Fruit fly (Drosophila melanogaster) whole organism, embryonic: Measurements from ENCODE around the gene senju.

ENCODE experiments used
- Atf-2 ChIP-seq: fragments of 200-800 bp; sonication (Bioruptor generic); optimal IDR thresholded peaks from 2 replicates; lab custom pipeline; 2016; ENCODE audit warnings: missing biosample characterization, missing genetic modification characterization
- CG10321 ChIP-seq: fragments of 200-800 bp; sonication (Bioruptor generic); IDR thresholded peaks from 2 replicates; pipeline ENCODE4 v1.3.6; 2022; ENCODE audit warnings: missing biosample characterization, missing genetic modification characterization
- CG10543 ChIP-seq: fragments of 200-800 bp; sonication (Bioruptor generic); optimal IDR thresholded peaks from 3 replicates; lab custom pipeline; 2017; ENCODE audit warnings: missing biosample characterization, mild to moderate bottlenecking, missing genetic modification characterization, moderate library complexity
- CG11398 ChIP-seq: fragments of 200-800 bp; sonication (Bioruptor generic); optimal IDR thresholded peaks from 2 replicates; lab custom pipeline; 2016; ENCODE audit warnings: missing biosample characterization, missing genetic modification characterization
- CG12219 ChIP-seq: fragments of 200-800 bp; sonication (Bioruptor generic); optimal IDR thresholded peaks from 3 replicates; lab custom pipeline; 2018; ENCODE audit warnings: missing biosample characterization, mild to moderate bottlenecking, missing genetic modification characterization
- CG13123 ChIP-seq: fragments of 200-800 bp; sonication (Bioruptor generic); optimal IDR thresholded peaks from 2 replicates; lab custom pipeline; 2016; ENCODE audit warnings: missing biosample characterization, missing genetic modification characterization
- CG1529 ChIP-seq: fragments of 200-800 bp; sonication (Bioruptor generic); optimal IDR thresholded peaks from 3 replicates; lab custom pipeline; 2018; ENCODE audit warnings: missing biosample characterization, missing genetic modification characterization
- CG17802 ChIP-seq: fragments of 200-800 bp; sonication (Bioruptor generic); optimal IDR thresholded peaks from 2 replicates; lab custom pipeline; 2018; ENCODE audit warnings: missing biosample characterization, mild to moderate bottlenecking, missing genetic modification characterization, moderate library complexity
- CG18011 ChIP-seq: fragments of 200-800 bp; sonication (Bioruptor generic); optimal IDR thresholded peaks from 2 replicates; lab custom pipeline; 2017; ENCODE audit warnings: missing biosample characterization, missing genetic modification characterization, mild to moderate bottlenecking, moderate library complexity, missing genotype
- CG2116 ChIP-seq: fragments of 200-800 bp; sonication (Bioruptor generic); optimal IDR thresholded peaks from 3 replicates; lab custom pipeline; 2018; ENCODE audit warnings: missing biosample characterization, mild to moderate bottlenecking, missing genetic modification characterization
- CG2889 ChIP-seq: fragments of 200-800 bp; sonication (Bioruptor generic); IDR thresholded peaks from 3 replicates; pipeline ENCODE4 v1.3.6; 2022; ENCODE audit warnings: missing biosample characterization, missing genetic modification characterization
- CG31224 ChIP-seq: fragments of 200-800 bp; sonication (Bioruptor generic); IDR thresholded peaks from 2 replicates; pipeline ENCODE4 v1.3.6; 2022; ENCODE audit warnings: missing biosample characterization, missing genetic modification characterization
- CG3726 ChIP-seq: fragments of 200-800 bp; sonication (Bioruptor generic); IDR thresholded peaks from 3 replicates; pipeline ENCODE4, ENCODE4 v1.3.6; 2022; ENCODE audit warnings: missing biosample characterization, missing genetic modification characterization
- CG7271 ChIP-seq: fragments of 200-800 bp; sonication (Bioruptor generic); optimal IDR thresholded peaks from 2 replicates; lab custom pipeline; 2018; ENCODE audit warnings: missing biosample characterization, mild to moderate bottlenecking, missing genetic modification characterization, moderate library complexity
- CG7745 ChIP-seq: fragments of 200-800 bp; sonication (Bioruptor generic); optimal IDR thresholded peaks from 2 replicates; lab custom pipeline; 2018; ENCODE audit warnings: missing biosample characterization, mild to moderate bottlenecking, missing genetic modification characterization, moderate library complexity
- CG9437 ChIP-seq: fragments of 200-800 bp; sonication (Bioruptor generic); optimal IDR thresholded peaks from 2 replicates; lab custom pipeline; 2018; ENCODE audit warnings: missing biosample characterization, mild to moderate bottlenecking, missing genetic modification characterization
- CG9932 ChIP-seq: fragments of 200-800 bp; sonication (Bioruptor generic); IDR thresholded peaks from 2 replicates; pipeline ENCODE4 v1.3.6; 2022; ENCODE audit warnings: missing biosample characterization, missing genetic modification characterization
- CoRest ChIP-seq: fragments of 200-800 bp; sonication (Bioruptor generic); optimal IDR thresholded peaks from 3 replicates; lab custom pipeline; 2018; ENCODE audit warnings: missing biosample characterization, mild to moderate bottlenecking, missing genetic modification characterization, moderate library complexity
- Drgx ChIP-seq: fragments of 200-800 bp; sonication (Bioruptor generic); IDR thresholded peaks from 2 replicates; pipeline ENCODE4 v1.3.6; 2022; ENCODE audit warnings: missing biosample characterization, missing genetic modification characterization
- E2f1 ChIP-seq: fragments of 200-800 bp; sonication (Bioruptor generic); IDR thresholded peaks from 2 replicates; pipeline ENCODE4 v1.3.6; 2022; ENCODE audit warnings: missing biosample characterization, missing genetic modification characterization
- Ets97D ChIP-seq: fragments of 200-800 bp; sonication (Bioruptor generic); optimal IDR thresholded peaks from 3 replicates; lab custom pipeline; 2016; ENCODE audit warnings: missing biosample characterization, missing genetic modification characterization
- Fer1 ChIP-seq: fragments of 200-800 bp; sonication (Bioruptor generic); optimal IDR thresholded peaks from 2 replicates; lab custom pipeline; 2017; ENCODE audit warnings: missing biosample characterization, mild to moderate bottlenecking, missing genetic modification characterization
- Hr78 ChIP-seq, 2 experiments: fragments of 200-800 bp in 1 of 2; fragments of >200 bp in 1 of 2; sonication (Bioruptor generic) in 1 of 2; optimal IDR thresholded peaks; 2 replicates each; lab custom pipeline; 2017 to 2019; ENCODE audit warnings: missing biosample characterization in 2 of 2, missing genetic modification characterization in 2 of 2, mild to moderate bottlenecking in 1 of 2, moderate library complexity in 1 of 2
- NC2β ChIP-seq: fragments of 200-800 bp; sonication (Bioruptor generic); optimal IDR thresholded peaks from 2 replicates; lab custom pipeline; 2016; ENCODE audit warnings: missing biosample characterization, missing genetic modification characterization
- NFAT ChIP-seq: fragments of 200-800 bp; sonication (Bioruptor generic); IDR thresholded peaks from 2 replicates; pipeline ENCODE4 v1.3.6; 2022; ENCODE audit warnings: missing biosample characterization, missing genetic modification characterization
- Ssrp ChIP-seq: fragments of 200-800 bp; sonication (Bioruptor generic); optimal IDR thresholded peaks from 2 replicates; lab custom pipeline; 2018; ENCODE audit warnings: missing biosample characterization, mild to moderate bottlenecking, missing genetic modification characterization, moderate library complexity
- Trl ChIP-seq, 3 experiments: fragments of >200 bp in 2 of 3; fragments of 200-800 bp in 1 of 3; sonication (Bioruptor generic) in 1 of 3; optimal IDR thresholded peaks; 2 replicates in 1 of 3; 3 replicates in 2 of 3; lab custom pipeline; 2016 to 2017; ENCODE audit warnings: missing biosample characterization in 1 of 3, missing genetic modification characterization in 1 of 3
- amos ChIP-seq: fragments of 200-800 bp; sonication (Bioruptor generic); IDR thresholded peaks from 2 replicates; pipeline ENCODE4 v1.3.6; 2022; ENCODE audit warnings: missing biosample characterization, missing genetic modification characterization; ENCODE audit not compliant: partially characterized antibody
- cato ChIP-seq: fragments of 200-800 bp; sonication (Bioruptor generic); optimal IDR thresholded peaks from 2 replicates; lab custom pipeline; 2016; ENCODE audit warnings: missing biosample characterization, missing genetic modification characterization, borderline replicate concordance
- caup ChIP-seq: fragments of 200-800 bp; sonication (Bioruptor generic); optimal IDR thresholded peaks from 3 replicates; lab custom pipeline; 2017; ENCODE audit warnings: missing biosample characterization, mild to moderate bottlenecking, missing genetic modification characterization, moderate library complexity; ENCODE audit not compliant: severe bottlenecking
- chm ChIP-seq: fragments of 200-800 bp; sonication (Bioruptor generic); IDR thresholded peaks from 2 replicates; pipeline ENCODE4 v1.3.6; 2022; ENCODE audit warnings: missing biosample characterization, missing genetic modification characterization
- dimm ChIP-seq: fragments of 200-800 bp; sonication (Bioruptor generic); IDR thresholded peaks from 2 replicates; pipeline ENCODE4 v1.3.6; 2022; ENCODE audit warnings: missing biosample characterization, missing genetic modification characterization
- esg ChIP-seq: fragments of 200-800 bp; sonication (Bioruptor generic); conservative IDR thresholded peaks from 2 replicates; pipeline ENCODE4 v1.3.6; 2022; ENCODE audit warnings: missing biosample characterization, missing genetic modification characterization
- ftz-f1 ChIP-seq: fragments of 200-800 bp; sonication (Bioruptor generic); optimal IDR thresholded peaks from 2 replicates; lab custom pipeline; 2016; ENCODE audit warnings: missing biosample characterization, missing genetic modification characterization
- gce ChIP-seq: fragments of 200-800 bp; sonication (Bioruptor generic); IDR thresholded peaks from 3 replicates; pipeline ENCODE4 v1.3.6; 2022; ENCODE audit warnings: missing biosample characterization, missing genetic modification characterization
- gfzf ChIP-seq: fragments of 200-800 bp; sonication (Bioruptor generic); optimal IDR thresholded peaks from 2 replicates; lab custom pipeline; 2016; ENCODE audit warnings: missing biosample characterization, mild to moderate bottlenecking, missing genetic modification characterization, moderate library complexity
- gro ChIP-seq: fragments of 200-800 bp; sonication (Bioruptor generic); optimal IDR thresholded peaks from 2 replicates; lab custom pipeline; 2016; ENCODE audit warnings: missing biosample characterization, missing genetic modification characterization
- hbn ChIP-seq: fragments of 200-800 bp; sonication (Bioruptor generic); IDR thresholded peaks from 2 replicates; pipeline ENCODE4 v1.3.6; 2022; ENCODE audit warnings: missing biosample characterization, missing genetic modification characterization; ENCODE audit not compliant: partially characterized antibody
- klu ChIP-seq: fragments of 200-800 bp; sonication (Bioruptor generic); IDR thresholded peaks from 2 replicates; pipeline ENCODE4 v1.3.6; 2022; ENCODE audit warnings: missing biosample characterization, missing genetic modification characterization
- mam ChIP-seq: fragments of 200-800 bp; sonication (Bioruptor generic); optimal IDR thresholded peaks from 3 replicates; lab custom pipeline; 2016; ENCODE audit warnings: missing biosample characterization, missing genetic modification characterization
- mirr ChIP-seq: fragments of 200-800 bp; sonication (Bioruptor generic); optimal IDR thresholded peaks from 3 replicates; lab custom pipeline; 2018; ENCODE audit warnings: missing biosample characterization, mild to moderate bottlenecking, missing genetic modification characterization
- mld ChIP-seq: fragments of 200-800 bp; sonication (Bioruptor generic); IDR thresholded peaks from 3 replicates; pipeline ENCODE4 v1.3.6; 2022; ENCODE audit warnings: missing biosample characterization, missing genetic modification characterization; ENCODE audit not compliant: partially characterized antibody
- ranshi ChIP-seq: fragments of 200-800 bp; sonication (Bioruptor generic); IDR thresholded peaks from 2 replicates; pipeline ENCODE4 v1.3.6; 2022; ENCODE audit warnings: missing biosample characterization, missing genetic modification characterization
- slp2 ChIP-seq: fragments of 200-800 bp; sonication (Bioruptor generic); optimal IDR thresholded peaks from 2 replicates; lab custom pipeline; 2016; ENCODE audit warnings: missing biosample characterization, missing genetic modification characterization
- sr ChIP-seq: fragments of 200-800 bp; sonication (Bioruptor generic); IDR thresholded peaks from 3 replicates; pipeline ENCODE4 v1.3.6; 2022; ENCODE audit warnings: missing biosample characterization, missing genetic modification characterization
- trem ChIP-seq: fragments of 200-800 bp; optimal IDR thresholded peaks from 3 replicates; lab custom pipeline; 2019; ENCODE audit warnings: missing biosample characterization, mild to moderate bottlenecking, missing genetic modification characterization, moderate library complexity
- ttk ChIP-seq: fragments of 200-800 bp; sonication (Bioruptor generic); IDR thresholded peaks from 2 replicates; pipeline ENCODE4 v2.1.2; 2022; ENCODE audit warnings: missing biosample characterization, missing genetic modification characterization
- vvl ChIP-seq: fragments of 200-800 bp; sonication (Bioruptor generic); IDR thresholded peaks from 2 replicates; pipeline ENCODE4 v1.3.6; 2022; ENCODE audit warnings: missing biosample characterization, missing genetic modification characterization
- zf30C ChIP-seq: fragments of 200-800 bp; sonication (Bioruptor generic); optimal IDR thresholded peaks from 3 replicates; lab custom pipeline; 2018; ENCODE audit warnings: missing biosample characterization, mild to moderate bottlenecking, missing genetic modification characterization

senju gene

DNA sequence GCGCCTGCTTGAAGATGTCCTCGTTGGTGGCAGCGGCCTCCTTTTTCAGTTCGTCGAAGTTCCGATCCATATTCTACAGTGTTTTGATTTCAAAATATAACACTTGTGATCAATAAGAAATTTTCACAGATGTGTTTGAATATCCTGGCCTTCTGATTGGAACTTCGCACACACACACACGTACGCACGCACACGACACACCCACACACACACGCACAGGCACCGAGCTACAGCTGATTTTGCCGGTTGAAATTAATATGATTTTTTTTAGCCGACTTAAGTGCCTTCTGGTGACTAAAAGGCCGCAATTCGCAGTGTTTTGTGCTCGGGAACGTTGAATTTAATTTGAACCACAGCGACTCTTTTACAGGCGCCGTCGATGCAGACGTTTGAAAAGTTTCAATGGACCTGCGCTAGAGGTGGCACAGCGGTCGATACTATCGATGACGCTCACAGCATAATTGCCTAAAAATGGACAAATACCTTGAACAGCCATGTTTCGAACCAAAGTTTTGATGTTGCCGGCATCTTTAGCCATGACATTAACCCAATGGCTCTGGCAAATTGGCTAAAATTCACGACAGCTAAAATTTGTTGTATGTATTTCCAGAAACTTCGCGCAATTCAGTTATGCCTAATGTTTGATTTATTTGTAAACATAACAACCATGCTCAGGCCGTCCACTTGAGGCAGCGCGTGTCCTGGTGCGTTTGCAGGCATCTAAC lies 43.2 kb upstream of the senju start, which contains the start of gene Rtnl1 (continued):
- TF ChIP-seq CG11398 (GFP tag; lab: Kevin White, UChicago): no peak
- TF ChIP-seq chm (GFP tag; lab: Robert Waterston, UW): peak; percentile 48; the same call in 1 of the 2 replicates
- no peak for TF ChIP-seq esg (GFP tag; lab: Robert Waterston, UW)
- peak; percentile 96 for TF ChIP-seq ftz-f1 (GFP tag; lab: Kevin White, UChicago)
- TF ChIP-seq vvl (GFP tag; lab: Robert Waterston, UW): peak; percentile 54; the same call in 1 of the 2 replicates
- TF ChIP-seq slp2 (GFP tag; lab: Kevin White, UChicago): no peak
- TF ChIP-seq CG2116 (GFP tag; lab: Kevin White, UChicago): peak; percentile 73
- TF ChIP-seq ttk (GFP tag; lab: Robert Waterston, UW): no peak
- TF ChIP-seq CG18011: no peak
- TF ChIP-seq trem (tag; lab: Kevin White, UChicago): peak; percentile 81
- TF ChIP-seq CG2889 (GFP tag; lab: Robert Waterston, UW): no peak
- TF ChIP-seq Trl (optimal IDR thresholded peaks at IDR 0.05; lab: Kevin White, UChicago): no peak
- peak; percentile 22 for TF ChIP-seq Trl (GFP tag; optimal IDR thresholded peaks at IDR 0.05; lab: Kevin White, UChicago)
- no peak for TF ChIP-seq Drgx (GFP tag; lab: Robert Waterston, UW)
- peak; percentile 66 for TF ChIP-seq NC2β
- no peak for TF ChIP-seq CG1529 (GFP tag; lab: Kevin White, UChicago)
- peak; percentile 75 for TF ChIP-seq CG9932 (GFP tag; lab: Robert Waterston, UW)
- TF ChIP-seq dimm: no peak
- TF ChIP-seq CG10543 (GFP tag; lab: Kevin White, UChicago): peak; percentile 6
- no peak for TF ChIP-seq ranshi (GFP tag; lab: Robert Waterston, UW)
- peak; percentile 99 for TF ChIP-seq gfzf (GFP tag; lab: Kevin White, UChicago)
- TF ChIP-seq E2f1 (GFP tag; lab: Robert Waterston, UW): no peak
- TF ChIP-seq Ssrp (tag; lab: Kevin White, UChicago): no peak
- TF ChIP-seq mirr (GFP tag; lab: Kevin White, UChicago): no peak
- TF ChIP-seq cato (GFP tag; lab: Kevin White, UChicago): no peak
- no peak for TF ChIP-seq CG31224
- no peak for TF ChIP-seq gce
- peak; percentile 8 for TF ChIP-seq caup (GFP tag; lab: Kevin White, UChicago)
- no peak for TF ChIP-seq Hr78 (GFP tag; optimal IDR thresholded peaks at IDR 0.05; lab: Kevin White, UChicago)
- no peak for TF ChIP-seq CG7271
- no peak for TF ChIP-seq sr (GFP tag; lab: Robert Waterston, UW)
- no peak for TF ChIP-seq CG7745 (tag; lab: Kevin White, UChicago)
- no peak for TF ChIP-seq CG9437 (GFP tag; lab: Kevin White, UChicago)
- TF ChIP-seq CG3726 (GFP tag; lab: Robert Waterston, UW): no peak
- peak; percentile 84 for TF ChIP-seq gro (GFP tag; lab: Kevin White, UChicago)
- TF ChIP-seq hbn (GFP tag; lab: Robert Waterston, UW): peak; percentile 95
- TF ChIP-seq zf30C (GFP tag; lab: Kevin White, UChicago): no peak
- peak; percentile 9 for TF ChIP-seq Atf-2
- TF ChIP-seq mam (GFP tag; lab: Kevin White, UChicago): peak; percentile 32
- no peak for TF ChIP-seq CG17802 (tag; lab: Kevin White, UChicago)
- TF ChIP-seq CG13123 (GFP tag; lab: Kevin White, UChicago): no peak
- no peak for TF ChIP-seq klu (GFP tag; lab: Robert Waterston, UW)
- TF ChIP-seq NFAT (GFP tag; lab: Robert Waterston, UW): peak; percentile 53; the same call in 1 of the 2 replicates
- peak; percentile 48 for TF ChIP-seq CoRest (tag; lab: Kevin White, UChicago)
- TF ChIP-seq CG12219: no peak
- TF ChIP-seq Ets97D (GFP tag; lab: Kevin White, UChicago): peak; percentile 86
- TF ChIP-seq CG10321: no peak
- peak; percentile 96 for TF ChIP-seq amos (GFP tag; lab: Robert Waterston, UW)
- TF ChIP-seq mld: peak; percentile 84; the same call in 2 of the 3 replicates
- peak; percentile 28 for TF ChIP-seq Fer1 (GFP tag; lab: Kevin White, UChicago)
